Worm (Caenorhabditis elegans) whole organism, L4 larva: ENCODE results near the gene F54F2.9.

Experiments used
- D1046.2 ChIP-seq: fragments of 200-800 bp; sonication (Bioruptor generic); IDR thresholded peaks from 2 replicates; pipeline ENCODE4 v1.3.6; 2022; ENCODE audit warnings: missing genetic modification characterization, missing compliant biosample characterization
- F44E2.7 ChIP-seq: fragments of 200-800 bp; sonication (Bioruptor generic); IDR thresholded peaks from 2 replicates; pipeline ENCODE4 v2.1.2; 2022; ENCODE audit warnings: missing genetic modification characterization, missing compliant biosample characterization
- F49E8.2 ChIP-seq: sonication (generic microtip); optimal IDR thresholded peaks from 2 replicates; lab custom pipeline; 2016; ENCODE audit warnings: missing compliant biosample characterization, mild to moderate bottlenecking, missing genetic modification characterization, borderline replicate concordance
- T26A8.4 ChIP-seq: fragments of 200-800 bp; sonication (Bioruptor generic); IDR thresholded peaks from 2 replicates; pipeline ENCODE4 v1.3.6; 2022; ENCODE audit warnings: missing genetic modification characterization, missing compliant biosample characterization
- Y105C5A.15 ChIP-seq: fragments of 200-800 bp; sonication (Bioruptor generic); IDR thresholded peaks from 2 replicates; pipeline ENCODE4 v1.3.6; 2022; ENCODE audit warnings: missing genetic modification characterization, missing compliant biosample characterization
- Y48G9A.11 ChIP-seq: fragments of 200-800 bp; sonication (Bioruptor generic); IDR thresholded peaks from 2 replicates; pipeline ENCODE4 v1.3.6; 2022; ENCODE audit warnings: missing genetic modification reagents, missing genetic modification characterization, missing compliant biosample characterization
- ZK546.5 ChIP-seq, 2 experiments: sonication (generic microtip); optimal IDR thresholded peaks; 2 replicates each; lab custom pipeline; 2017; ENCODE audit warnings: missing biosample characterization in 2 of 2, missing genetic modification characterization in 2 of 2
- aha-1 ChIP-seq: fragments of 150-350 bp; peaks from one replicate; lab custom pipeline; 2014; ENCODE audit warnings: missing biosample characterization, missing genetic modification characterization
- aly-2 ChIP-seq: sonication (generic microtip); optimal IDR thresholded peaks from 2 replicates; lab custom pipeline; 2018; ENCODE audit warnings: missing biosample characterization, missing genetic modification characterization
- ama-1 ChIP-seq: fragments of 150-350 bp; optimal IDR thresholded peaks from 2 replicates; lab custom pipeline; 2014; ENCODE audit warnings: inconsistent platforms, mixed read lengths
- arid-1 ChIP-seq: fragments of 200-800 bp; sonication (Bioruptor generic); conservative IDR thresholded peaks from 2 replicates; pipeline ENCODE4 v1.3.6; 2022; ENCODE audit warnings: missing genetic modification reagents, missing genetic modification characterization, missing compliant biosample characterization
- ceh-20 ChIP-seq: fragments of 200-800 bp; sonication (Bioruptor generic); IDR thresholded peaks from 2 replicates; pipeline ENCODE4 v1.3.6; 2022; ENCODE audit warnings: missing genetic modification reagents, missing genetic modification characterization, missing compliant biosample characterization
- ceh-28 ChIP-seq: fragments of 150-350 bp; optimal IDR thresholded peaks from 2 replicates; lab custom pipeline; 2014; ENCODE audit warnings: missing biosample characterization, missing genetic modification reagents, missing genetic modification characterization
- ceh-82 ChIP-seq: sonication (generic microtip); optimal IDR thresholded peaks from 2 replicates; lab custom pipeline; 2017; ENCODE audit warnings: missing biosample characterization, missing genetic modification characterization
- cey-2 ChIP-seq: sonication (generic microtip); optimal IDR thresholded peaks from 3 replicates; lab custom pipeline; 2017; ENCODE audit warnings: missing genetic modification characterization, mild to moderate bottlenecking, missing compliant biosample characterization, antibody characterized with exemption, borderline replicate concordance; ENCODE audit not compliant: insufficient read depth
- ctbp-1 ChIP-seq: fragments of 200-800 bp; sonication (Bioruptor generic); IDR thresholded peaks from 2 replicates; pipeline ENCODE4 v1.3.6; 2022; ENCODE audit warnings: missing genetic modification reagents, missing genetic modification characterization, missing compliant biosample characterization
- daf-12 ChIP-seq: fragments of 150-350 bp; optimal IDR thresholded peaks from 2 replicates; lab custom pipeline; 2014; ENCODE audit warnings: missing biosample characterization, missing genetic modification reagents, missing genetic modification characterization
- daf-19 ChIP-seq: fragments of 200-800 bp; sonication (Bioruptor generic); conservative IDR thresholded peaks from 2 replicates; pipeline ENCODE4 v1.3.6; 2022; ENCODE audit warnings: missing genetic modification characterization, missing compliant biosample characterization
- dmd-6 ChIP-seq: fragments of 200-800 bp; sonication (Bioruptor generic); IDR thresholded peaks from 2 replicates; pipeline ENCODE4 v1.3.6; 2022; ENCODE audit warnings: missing genetic modification reagents, missing genetic modification characterization, missing compliant biosample characterization
- duxl-1 ChIP-seq: sonication (generic microtip); optimal IDR thresholded peaks from 2 replicates; lab custom pipeline; 2016; ENCODE audit warnings: mild to moderate bottlenecking, missing genetic modification characterization, moderate library complexity, missing compliant biosample characterization; ENCODE audit not compliant: poor library complexity
- dve-1 ChIP-seq: sonication (generic microtip); optimal IDR thresholded peaks from 2 replicates; lab custom pipeline; 2017; ENCODE audit warnings: antibody characterized with exemption, mild to moderate bottlenecking, missing genetic modification characterization, missing compliant biosample characterization; ENCODE audit not compliant: insufficient read depth
- egl-27 ChIP-seq: sonication (generic microtip); optimal IDR thresholded peaks from 3 replicates; lab custom pipeline; 2017; ENCODE audit warnings: missing biosample characterization, missing genetic modification reagents, missing genetic modification characterization
- egl-43 ChIP-seq: fragments of 200-800 bp; sonication (Bioruptor generic); IDR thresholded peaks from 2 replicates; pipeline ENCODE4 v1.3.6; 2022; ENCODE audit warnings: missing genetic modification reagents, missing genetic modification characterization, missing compliant biosample characterization
- hif-1 ChIP-seq, 2 experiments: sonication (generic microtip); optimal IDR thresholded peaks; 2 replicates each; lab custom pipeline; 2016 to 2017; ENCODE audit warnings: missing compliant biosample characterization in 2 of 2, missing genetic modification characterization in 2 of 2, missing genetic modification reagents in 2 of 2, missing genotype in 2 of 2, mild to moderate bottlenecking in 1 of 2
- hlh-11 ChIP-seq: fragments of 200-800 bp; sonication (Bioruptor generic); optimal IDR thresholded peaks from 2 replicates; lab custom pipeline; 2018; ENCODE audit warnings: mild to moderate bottlenecking, missing genetic modification characterization, missing compliant biosample characterization
- hlh-30 ChIP-seq: sonication (generic microtip); optimal IDR thresholded peaks from 2 replicates; lab custom pipeline; 2017; ENCODE audit warnings: antibody characterized with exemption, mild to moderate bottlenecking, missing genetic modification characterization, missing compliant biosample characterization; ENCODE audit not compliant: insufficient read depth
- hmg-1.1 ChIP-seq: fragments of 200-800 bp; sonication (Bioruptor generic); IDR thresholded peaks from 2 replicates; pipeline ENCODE4 v1.3.6; 2022; ENCODE audit warnings: missing genetic modification reagents, missing genetic modification characterization, missing compliant biosample characterization
- lin-1 ChIP-seq: fragments of 200-800 bp; sonication (Bioruptor generic); IDR thresholded peaks from 2 replicates; pipeline ENCODE4 v1.3.6; 2022; ENCODE audit warnings: missing genetic modification reagents, missing genetic modification characterization, missing compliant biosample characterization
- lin-38 ChIP-seq: fragments of 200-800 bp; sonication (Bioruptor generic); IDR thresholded peaks from 2 replicates; pipeline ENCODE4 v1.3.6; 2022; ENCODE audit warnings: missing genetic modification reagents, missing genetic modification characterization, missing compliant biosample characterization
- lsy-2 ChIP-seq, 2 experiments: fragments of 150-350 bp in 1 of 2; sonication (generic microtip) in 1 of 2; optimal IDR thresholded peaks; 2 replicates each; lab custom pipeline; 2014 to 2017; ENCODE audit warnings: missing biosample characterization in 2 of 2, missing genetic modification characterization in 2 of 2
- madf-9 ChIP-seq: fragments of 200-800 bp; sonication (Bioruptor generic); conservative IDR thresholded peaks from 2 replicates; pipeline ENCODE4 v1.3.6; 2022; ENCODE audit warnings: missing genetic modification reagents, missing genetic modification characterization, missing compliant biosample characterization
- mxl-3 ChIP-seq: fragments of 200-800 bp; sonication (Bioruptor generic); optimal IDR thresholded peaks from 2 replicates; lab custom pipeline; 2018; ENCODE audit warnings: mild to moderate bottlenecking, missing genetic modification characterization, missing compliant biosample characterization
- nhr-102 ChIP-seq: sonication (generic microtip); optimal IDR thresholded peaks from 2 replicates; lab custom pipeline; 2016; ENCODE audit warnings: mild to moderate bottlenecking, missing genetic modification characterization, moderate library complexity, missing compliant biosample characterization
- nhr-111 ChIP-seq: fragments of 200-800 bp; sonication (Bioruptor generic); optimal IDR thresholded peaks from 2 replicates; lab custom pipeline; 2018; ENCODE audit warnings: mild to moderate bottlenecking, missing genetic modification characterization, missing compliant biosample characterization
- nhr-25 ChIP-seq: sonication (generic microtip); optimal IDR thresholded peaks from 2 replicates; lab custom pipeline; 2017; ENCODE audit warnings: missing genetic modification characterization, mild to moderate bottlenecking, missing compliant biosample characterization, antibody characterized with exemption, moderate library complexity, borderline replicate concordance; ENCODE audit not compliant: insufficient read depth
- nhr-42 ChIP-seq: fragments of 200-800 bp; sonication (Bioruptor generic); IDR thresholded peaks from 2 replicates; pipeline ENCODE4 v1.3.6; 2022; ENCODE audit warnings: missing genetic modification characterization, missing compliant biosample characterization
- nhr-48 ChIP-seq: sonication (generic microtip); optimal IDR thresholded peaks from 2 replicates; lab custom pipeline; 2016; ENCODE audit warnings: mild to moderate bottlenecking, missing genetic modification characterization, missing compliant biosample characterization
- pqm-1 ChIP-seq: sonication (generic microtip); optimal IDR thresholded peaks from 2 replicates; lab custom pipeline; 2017; ENCODE audit warnings: missing biosample characterization, missing genetic modification characterization
- saeg-2 ChIP-seq: fragments of 200-800 bp; sonication (Bioruptor generic); IDR thresholded peaks from 2 replicates; pipeline ENCODE4 v1.3.6; 2022; ENCODE audit warnings: missing genetic modification reagents, missing genetic modification characterization, missing compliant biosample characterization
- snpc-1.2 ChIP-seq: fragments of 200-800 bp; sonication (Bioruptor generic); IDR thresholded peaks from 2 replicates; pipeline ENCODE4 v1.3.6; 2022; ENCODE audit warnings: missing genetic modification reagents, missing genetic modification characterization, missing compliant biosample characterization
- snpc-4 ChIP-seq: fragments of 150-350 bp; optimal IDR thresholded peaks from 2 replicates; lab custom pipeline; 2014; ENCODE audit warnings: missing biosample characterization, missing genetic modification characterization
- spr-3 ChIP-seq: fragments of 200-800 bp; sonication (Bioruptor generic); optimal IDR thresholded peaks from 2 replicates; lab custom pipeline; 2018; ENCODE audit warnings: mild to moderate bottlenecking, missing genetic modification characterization, missing compliant biosample characterization
- tra-1 ChIP-seq: fragments of 200-800 bp; sonication (Bioruptor generic); IDR thresholded peaks from 2 replicates; pipeline ENCODE4 v1.3.6; 2022; ENCODE audit warnings: missing genetic modification reagents, missing genetic modification characterization, missing compliant biosample characterization
- unc-39 ChIP-seq: sonication (generic microtip); optimal IDR thresholded peaks from 2 replicates; lab custom pipeline; 2017; ENCODE audit warnings: missing biosample characterization, missing genetic modification characterization
- unc-62 ChIP-seq, 3 experiments: fragments of 150-350 bp in 1 of 3; sonication (generic microtip); optimal IDR thresholded peaks in 2 of 3; peaks in 1 of 3; 1 replicate in 1 of 3; 2 replicates in 2 of 3; lab custom pipeline; 2014 to 2017; ENCODE audit warnings: missing biosample characterization in 3 of 3, missing genetic modification characterization in 3 of 3, missing genetic modification reagents in 3 of 3, missing genotype in 1 of 3
- vab-7 ChIP-seq: fragments of 200-800 bp; sonication (Bioruptor generic); IDR thresholded peaks from 2 replicates; pipeline ENCODE4 v1.3.6; 2022; ENCODE audit warnings: missing genetic modification reagents, missing genetic modification characterization, missing compliant biosample characterization
- zfp-2 ChIP-seq: sonication (generic microtip); optimal IDR thresholded peaks from 2 replicates; lab custom pipeline; 2016; ENCODE audit warnings: mild to moderate bottlenecking, missing genetic modification characterization, missing compliant biosample characterization
- zip-11 ChIP-seq: fragments of 200-800 bp; sonication (Bioruptor generic); IDR thresholded peaks from 2 replicates; pipeline ENCODE4 v1.3.6; 2022; ENCODE audit warnings: missing genetic modification characterization, missing compliant biosample characterization
- zip-2 ChIP-seq: fragments of 150-350 bp; optimal IDR thresholded peaks from 2 replicates; lab custom pipeline; 2014; ENCODE audit warnings: missing biosample characterization, missing genetic modification characterization
- ztf-11 ChIP-seq: fragments of 150-350 bp; optimal IDR thresholded peaks from 2 replicates; lab custom pipeline; 2014; ENCODE audit warnings: missing biosample characterization, missing genetic modification characterization
- ztf-7 ChIP-seq: fragments of 150-350 bp; optimal IDR thresholded peaks from 2 replicates; lab custom pipeline; 2014; ENCODE audit warnings: missing biosample characterization, missing genetic modification characterization

F54F2.9 gene

DNA sequence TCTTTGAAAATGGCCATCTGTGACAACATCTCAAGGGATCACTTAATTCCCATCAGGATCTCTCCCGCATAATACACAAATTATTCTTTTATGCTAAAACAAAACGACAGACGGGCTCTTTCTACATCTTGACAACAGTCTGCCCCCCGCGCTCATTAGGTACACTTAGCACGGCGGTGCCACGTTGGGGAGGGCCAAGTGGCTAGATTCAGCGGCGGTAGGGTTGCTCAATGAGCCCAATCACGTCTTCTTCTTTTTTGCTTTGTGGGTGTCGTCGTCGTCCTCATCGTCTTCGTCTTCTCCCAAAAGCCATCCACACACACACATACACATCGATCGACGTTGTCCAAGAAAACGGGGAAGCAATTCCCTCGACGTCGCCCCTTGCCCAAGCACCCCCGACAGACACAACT, 46.0 kb upstream of the F54F2.9 start:
- no peak for TF ChIP-seq pqm-1
- TF ChIP-seq ZK546.5 (tag; optimal IDR thresholded peaks at IDR 0.05; lab: Kevin White, UChicago): no peak
- TF ChIP-seq saeg-2 (GFP tag; lab: Robert Waterston, UW): no peak
- TF ChIP-seq egl-27 (tag; lab: Kevin White, UChicago): no peak
- TF ChIP-seq nhr-111: no peak
- TF ChIP-seq aly-2: no peak
- no peak for TF ChIP-seq arid-1 (GFP tag; lab: Robert Waterston, UW)
- TF ChIP-seq hmg-1.1 (GFP tag; lab: Robert Waterston, UW): peak; percentile 42
- TF ChIP-seq unc-62 (GFP tag; optimal IDR thresholded peaks at IDR 0.05 in 1 of 2; lab: Kevin White, UChicago): no peak
- TF ChIP-seq unc-62 (tag; optimal IDR thresholded peaks at IDR 0.05; lab: Kevin White, UChicago): no peak
- TF ChIP-seq ceh-20 (GFP tag; lab: Robert Waterston, UW): no peak
- TF ChIP-seq daf-12 (tag; lab: Kevin White, UChicago): no peak
- TF ChIP-seq madf-9 (GFP tag; lab: Robert Waterston, UW): no peak
- TF ChIP-seq ztf-7 (tag; lab: Kevin White, UChicago): no peak
- no peak for TF ChIP-seq duxl-1
- TF ChIP-seq aha-1 (tag; lab: Kevin White, UChicago): no peak
- no peak for TF ChIP-seq cey-2 (tag; lab: Kevin White, UChicago)
- no peak for TF ChIP-seq nhr-25
- no peak for TF ChIP-seq nhr-42 (GFP tag; lab: Robert Waterston, UW)
- no peak for TF ChIP-seq lsy-2 (tag; optimal IDR thresholded peaks at IDR 0.05; lab: Kevin White, UChicago)
- TF ChIP-seq hlh-30 (tag; lab: Kevin White, UChicago): no peak
- TF ChIP-seq Y105C5A.15 (GFP tag; lab: Robert Waterston, UW): no peak
- no peak for TF ChIP-seq zip-11 (GFP tag; lab: Robert Waterston, UW)
- no peak for TF ChIP-seq F49E8.2 (tag; lab: Kevin White, UChicago)
- TF ChIP-seq nhr-48 (tag; lab: Kevin White, UChicago): no peak
- TF ChIP-seq tra-1 (GFP tag; lab: Robert Waterston, UW): no peak
- no peak for TF ChIP-seq dmd-6 (GFP tag; lab: Robert Waterston, UW)
- TF ChIP-seq snpc-1.2: no peak
- no peak for TF ChIP-seq daf-19
- TF ChIP-seq ceh-82 (tag; lab: Kevin White, UChicago): no peak
- TF ChIP-seq unc-39: no peak
- TF ChIP-seq lin-38 (GFP tag; lab: Robert Waterston, UW): no peak
- TF ChIP-seq hif-1 (tag; optimal IDR thresholded peaks at IDR 0.05; lab: Kevin White, UChicago): no peak
- TF ChIP-seq egl-43 (GFP tag; lab: Robert Waterston, UW): peak; percentile 61; the same call in 1 of the 2 replicates
- no peak for TF ChIP-seq ama-1 (lab: Kevin White, UChicago)
- TF ChIP-seq zip-2 (tag; lab: Kevin White, UChicago): no peak
- TF ChIP-seq dve-1: no peak
- no peak for TF ChIP-seq D1046.2 (GFP tag; lab: Robert Waterston, UW)
- TF ChIP-seq hlh-11 (tag; lab: Kevin White, UChicago): no peak
- TF ChIP-seq zfp-2 (tag; lab: Kevin White, UChicago): no peak
- TF ChIP-seq ztf-11 (tag; lab: Kevin White, UChicago): no peak
- TF ChIP-seq snpc-4 (tag; lab: Kevin White, UChicago): no peak
- no peak for TF ChIP-seq mxl-3 (GFP tag; lab: Kevin White, UChicago)
- peak; percentile 40; the same call in 1 of the 2 replicates for TF ChIP-seq T26A8.4 (GFP tag; lab: Robert Waterston, UW)
- TF ChIP-seq vab-7 (GFP tag; lab: Robert Waterston, UW): peak; percentile 48
- peak; percentile 18 for TF ChIP-seq spr-3
- TF ChIP-seq ceh-28 (tag; lab: Kevin White, UChicago): no peak
- no peak for TF ChIP-seq nhr-102 (tag; lab: Kevin White, UChicago)
- TF ChIP-seq lin-1 (GFP tag; lab: Robert Waterston, UW): no peak
- no peak for TF ChIP-seq F44E2.7 (GFP tag; lab: Robert Waterston, UW)
- no peak for TF ChIP-seq Y48G9A.11
- peak; percentile 72; the same call in 1 of the 2 replicates for TF ChIP-seq ctbp-1 (GFP tag; lab: Robert Waterston, UW)
